Fruit fly (Drosophila melanogaster) whole organism, wandering third instar larva: ENCODE measurements around the gene DEF8.

Source experiments
- Abd-B ChIP-seq: fragments of >200 bp; optimal IDR thresholded peaks from 2 replicates; lab custom pipeline; 2017; ENCODE audit warnings: missing biosample characterization, missing genetic modification characterization
- CG32264 ChIP-seq: fragments of 200-800 bp; sonication (Bioruptor generic); optimal IDR thresholded peaks from 2 replicates; lab custom pipeline; 2016; ENCODE audit warnings: missing biosample characterization, missing genetic modification characterization
- CG9705 ChIP-seq: fragments of 200-800 bp; sonication (Bioruptor generic); optimal IDR thresholded peaks from 2 replicates; lab custom pipeline; 2018; ENCODE audit warnings: missing biosample characterization, mild to moderate bottlenecking, missing genetic modification characterization
- CrebA ChIP-seq: fragments of 200-800 bp; sonication (Bioruptor generic); optimal IDR thresholded peaks from 2 replicates; lab custom pipeline; 2016; ENCODE audit warnings: missing biosample characterization, mild to moderate bottlenecking, missing genetic modification characterization, borderline replicate concordance
- Dfd ChIP-seq: fragments of >200 bp; optimal IDR thresholded peaks from 2 replicates; lab custom pipeline; 2017; ENCODE audit warnings: missing biosample characterization, missing genetic modification characterization
- Dif ChIP-seq: fragments of 200-275, 200-300 bp; sonication (Bioruptor generic); optimal IDR thresholded peaks from 2 replicates; lab custom pipeline; 2018; ENCODE audit warnings: missing biosample characterization, missing genetic modification characterization; ENCODE audit not compliant: partially characterized antibody
- GATAd ChIP-seq: sonication (Bioruptor generic); optimal IDR thresholded peaks from 2 replicates; lab custom pipeline; 2016; ENCODE audit warnings: missing biosample characterization, missing genetic modification characterization
- HLH106 ChIP-seq: fragments of 200-800 bp; optimal IDR thresholded peaks from 3 replicates; lab custom pipeline; 2019; ENCODE audit warnings: missing biosample characterization, mild to moderate bottlenecking, missing genetic modification characterization, moderate library complexity
- Hnf4 ChIP-seq: fragments of 200-800 bp; sonication (Bioruptor generic); optimal IDR thresholded peaks from 2 replicates; lab custom pipeline; 2016; ENCODE audit warnings: missing biosample characterization, mild to moderate bottlenecking, missing genetic modification characterization
- Hr78 ChIP-seq: fragments of >200 bp; optimal IDR thresholded peaks from 2 replicates; lab custom pipeline; 2017; ENCODE audit warnings: missing biosample characterization, missing genetic modification characterization
- Hr83 ChIP-seq: fragments of 200-300 bp; sonication (Bioruptor generic); optimal IDR thresholded peaks from 2 replicates; lab custom pipeline; 2016; ENCODE audit warnings: missing biosample characterization, mild to moderate bottlenecking, missing genetic modification characterization, moderate library complexity; ENCODE audit not compliant: poor library complexity, severe bottlenecking
- Jra ChIP-seq: sonication (Bioruptor generic); optimal IDR thresholded peaks from 2 replicates; lab custom pipeline; 2016; ENCODE audit warnings: missing biosample characterization, missing genetic modification characterization
- Mio ChIP-seq: sonication (Bioruptor generic); optimal IDR thresholded peaks from 2 replicates; lab custom pipeline; 2016; ENCODE audit warnings: missing biosample characterization, missing genetic modification characterization
- Myc ChIP-seq: fragments of >200 bp; optimal IDR thresholded peaks from 2 replicates; lab custom pipeline; 2017
- N ChIP-seq: fragments of >200 bp; optimal IDR thresholded peaks from 2 replicates; lab custom pipeline; 2018; ENCODE audit warnings: missing biosample characterization, missing external identifiers, missing genetic modification characterization
- OdsH ChIP-seq: fragments of 200-800 bp; sonication (Bioruptor generic); optimal IDR thresholded peaks from 2 replicates; lab custom pipeline; 2016; ENCODE audit warnings: missing biosample characterization, mild to moderate bottlenecking, missing genetic modification characterization
- Rel ChIP-seq, 2 experiments: fragments of 200-800 bp; sonication (Bioruptor generic) in 1 of 2; optimal IDR thresholded peaks; 2 replicates in 1 of 2; 3 replicates in 1 of 2; lab custom pipeline; 2016 to 2019; ENCODE audit warnings: mild to moderate bottlenecking in 2 of 2, missing biosample characterization in 2 of 2, missing genetic modification characterization in 2 of 2, moderate library complexity in 1 of 2
- Sp1 ChIP-seq: fragments of 200-800 bp; sonication (Bioruptor generic); optimal IDR thresholded peaks from 3 replicates; lab custom pipeline; 2019; ENCODE audit warnings: missing biosample characterization, mild to moderate bottlenecking, missing genetic modification characterization, moderate library complexity
- Vsx2 ChIP-seq: fragments of 200-300, 225-300 bp; sonication (Bioruptor generic); optimal IDR thresholded peaks from 2 replicates; lab custom pipeline; 2018; ENCODE audit warnings: missing biosample characterization, missing genetic modification characterization; ENCODE audit not compliant: partially characterized antibody
- br ChIP-seq: fragments of 200-800 bp; sonication (Bioruptor generic); optimal IDR thresholded peaks from 2 replicates; lab custom pipeline; 2016; ENCODE audit warnings: missing biosample characterization, missing genetic modification characterization
- brk ChIP-seq: fragments of 200-800 bp; sonication (Bioruptor generic); optimal IDR thresholded peaks from 2 replicates; lab custom pipeline; 2016; ENCODE audit warnings: missing biosample characterization, mild to moderate bottlenecking, missing genetic modification characterization
- dl ChIP-seq, 2 experiments: fragments of 175-275, 200-275 bp in 1 of 2; fragments of 200-275 bp in 1 of 2; sonication (Bioruptor generic); optimal IDR thresholded peaks; lab custom pipeline; 2018; ENCODE audit warnings: mild to moderate bottlenecking in 2 of 2, missing biosample characterization in 2 of 2, missing genetic modification characterization in 2 of 2, moderate library complexity in 2 of 2; ENCODE audit not compliant: partially characterized antibody in 2 of 2, insufficient read depth in 1 of 2
- dmrt93B ChIP-seq: fragments of 200-800 bp; sonication (Bioruptor generic); optimal IDR thresholded peaks from 2 replicates; lab custom pipeline; 2018; ENCODE audit warnings: missing biosample characterization, mild to moderate bottlenecking, missing genetic modification characterization
- dsf ChIP-seq: sonication (Bioruptor generic); optimal IDR thresholded peaks from 2 replicates; lab custom pipeline; 2016; ENCODE audit warnings: missing biosample characterization, missing genetic modification characterization, borderline replicate concordance
- ey ChIP-seq: fragments of 200-800 bp; sonication (Bioruptor generic); optimal IDR thresholded peaks from 2 replicates; lab custom pipeline; 2016; ENCODE audit warnings: missing biosample characterization, missing genetic modification characterization
- foxo ChIP-seq, 2 experiments: fragments of 200-800 bp; sonication (Bioruptor generic); optimal IDR thresholded peaks; 2 replicates in 1 of 2; 3 replicates in 1 of 2; lab custom pipeline; 2016 to 2017; ENCODE audit warnings: missing biosample characterization in 2 of 2, missing genetic modification characterization in 2 of 2
- fru ChIP-seq: fragments of 200-800 bp; sonication (Bioruptor generic); optimal IDR thresholded peaks from 3 replicates; lab custom pipeline; 2016; ENCODE audit warnings: missing biosample characterization, mild to moderate bottlenecking, missing genetic modification characterization
- h ChIP-seq: fragments of 200-800 bp; sonication (Bioruptor generic); optimal IDR thresholded peaks from 3 replicates; lab custom pipeline; 2016; ENCODE audit warnings: missing biosample characterization, mild to moderate bottlenecking, missing genetic modification characterization
- jim ChIP-seq: fragments of 175-275, 200-325 bp; sonication (Bioruptor generic); optimal IDR thresholded peaks from 2 replicates; lab custom pipeline; 2016; ENCODE audit warnings: missing biosample characterization, mild to moderate bottlenecking, missing genetic modification characterization
- lola ChIP-seq: fragments of >200 bp; optimal IDR thresholded peaks from 2 replicates; lab custom pipeline; 2017; ENCODE audit warnings: missing biosample characterization, missing genetic modification characterization
- pan ChIP-seq: fragments of >200 bp; optimal IDR thresholded peaks from 2 replicates; lab custom pipeline; 2017
- psq ChIP-seq: fragments of 200-800 bp; sonication (Bioruptor generic); optimal IDR thresholded peaks from 3 replicates; lab custom pipeline; 2017; ENCODE audit warnings: missing biosample characterization, mild to moderate bottlenecking, missing genetic modification characterization, moderate library complexity
- rgr ChIP-seq: fragments of 200-800 bp; sonication (Bioruptor generic); optimal IDR thresholded peaks from 3 replicates; lab custom pipeline; 2016; ENCODE audit warnings: missing biosample characterization, mild to moderate bottlenecking, missing genetic modification characterization
- sage ChIP-seq: fragments of 200-800 bp; sonication (Bioruptor generic); optimal IDR thresholded peaks from 2 replicates; lab custom pipeline; 2016; ENCODE audit warnings: missing biosample characterization, mild to moderate bottlenecking, missing genetic modification characterization
- sv ChIP-seq: fragments of 200-800 bp; sonication (Bioruptor generic); optimal IDR thresholded peaks from 3 replicates; lab custom pipeline; 2016; ENCODE audit warnings: missing biosample characterization, missing genetic modification characterization
- tai ChIP-seq: sonication (Bioruptor generic); optimal IDR thresholded peaks from 2 replicates; lab custom pipeline; 2016; ENCODE audit warnings: missing biosample characterization, missing genetic modification characterization
- usp ChIP-seq: fragments of >200 bp; optimal IDR thresholded peaks from 2 replicates; lab custom pipeline; 2017; ENCODE audit warnings: missing biosample characterization, missing genetic modification characterization
- woc ChIP-seq: sonication (Bioruptor generic); optimal IDR thresholded peaks from 2 replicates; lab custom pipeline; 2016; ENCODE audit warnings: missing biosample characterization, mild to moderate bottlenecking, missing genetic modification characterization

DEF8 gene

DNA sequence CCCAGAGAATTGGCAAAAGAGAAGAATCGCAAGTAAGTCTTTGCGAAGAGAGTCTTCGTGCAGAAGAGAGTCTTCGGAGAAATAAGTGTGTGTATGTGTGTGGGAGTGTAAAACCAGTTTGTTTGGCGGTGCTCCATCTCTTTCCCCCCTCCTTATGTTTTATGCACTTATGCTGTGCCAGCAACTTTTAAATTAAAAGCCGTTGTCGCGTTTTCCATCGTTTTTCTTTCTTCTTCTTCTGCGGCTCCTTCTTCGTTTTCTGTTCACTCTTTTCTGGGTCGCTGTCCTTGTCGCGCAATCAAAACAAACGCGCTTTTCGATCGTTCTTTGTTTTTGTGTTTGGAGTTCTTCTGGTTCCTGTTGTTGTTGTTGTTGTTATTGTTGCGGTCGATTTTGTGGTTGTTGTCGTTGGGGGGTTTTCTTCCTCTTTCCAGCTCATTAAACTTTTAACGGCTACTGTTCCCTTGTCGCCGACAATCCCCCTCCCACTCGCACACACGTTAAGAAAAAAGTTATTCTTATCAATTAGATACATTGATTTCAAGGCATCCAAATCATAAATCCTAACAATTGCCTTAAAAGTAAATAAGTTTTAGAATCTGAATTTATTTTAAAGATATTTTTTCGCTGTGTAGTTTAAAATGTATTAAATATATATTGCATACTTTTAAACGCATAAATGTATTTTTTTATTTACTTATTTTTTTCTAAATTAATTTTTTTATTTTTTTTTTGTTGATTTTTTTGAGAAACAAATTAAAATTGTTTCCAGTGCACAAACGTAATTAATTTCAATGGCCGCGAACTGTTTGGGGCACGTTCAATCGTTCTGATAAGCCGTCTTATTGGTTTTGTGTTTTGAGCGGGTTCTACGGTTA lies 20.6 kb upstream of the DEF8 start (continued):
- TF ChIP-seq pan (no peak), Hr78 (GFP tag; lab: Kevin White, UChicago) (no peak), usp (GFP tag; lab: Kevin White, UChicago) (no peak)

DNA sequence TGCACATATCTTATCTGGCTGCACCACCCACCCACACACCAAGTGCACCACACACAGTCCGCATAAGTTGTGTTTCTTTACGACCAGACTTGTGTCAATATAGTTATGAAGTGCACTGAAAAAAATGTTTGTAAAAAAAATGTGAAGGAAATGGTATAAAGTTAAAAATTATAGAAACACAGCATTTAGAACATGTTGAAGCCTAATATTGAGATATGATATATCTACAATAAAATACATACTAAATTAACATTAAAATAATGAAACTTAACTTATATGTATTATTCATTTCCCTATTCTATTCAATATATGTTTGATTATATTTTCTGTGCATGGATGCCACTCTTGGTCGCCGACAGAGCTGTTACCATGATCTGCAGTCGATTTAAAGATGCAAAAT lies 19.0 kb upstream of the DEF8 start:
- TF ChIP-seq pan (no peak), Mio (no peak), usp (GFP tag; lab: Kevin White, UChicago) (no peak), GATAd (no peak), CrebA (GFP tag; lab: Kevin White, UChicago) (no peak), Sp1 (no peak), h (GFP tag; lab: Kevin White, UChicago) (no peak), Hr78 (GFP tag; lab: Kevin White, UChicago) (no peak), lola (GFP tag; lab: Kevin White, UChicago) (no peak), ey (GFP tag; lab: Kevin White, UChicago) (no peak), jim (no peak)

DNA sequence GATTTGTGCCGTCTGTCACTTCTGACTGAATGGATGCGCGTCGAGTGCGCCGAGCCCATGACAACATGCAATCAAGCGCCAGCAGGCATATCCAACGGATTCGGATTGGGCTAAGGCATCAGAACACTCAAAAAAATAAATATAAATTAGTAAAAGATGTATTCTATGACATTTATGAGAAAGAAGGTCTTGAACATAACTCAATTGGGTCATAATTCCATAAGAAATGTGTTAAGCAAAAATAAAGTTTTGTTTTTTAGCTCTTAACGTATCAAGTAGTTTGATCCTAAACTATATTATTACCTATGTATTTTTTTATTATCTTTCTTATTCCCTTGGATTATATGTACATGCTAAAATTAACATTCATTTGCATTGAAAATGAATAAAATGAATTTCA lies 18.4 kb upstream of the DEF8 start:
- TF ChIP-seq usp (GFP tag; lab: Kevin White, UChicago): no peak
- TF ChIP-seq psq (GFP tag; lab: Kevin White, UChicago): no peak
- TF ChIP-seq ey (GFP tag; lab: Kevin White, UChicago): no peak
- TF ChIP-seq CrebA (GFP tag; lab: Kevin White, UChicago): no peak
- TF ChIP-seq fru (GFP tag; lab: Kevin White, UChicago): no peak
- TF ChIP-seq sv (GFP tag; lab: Kevin White, UChicago): no peak

DNA sequence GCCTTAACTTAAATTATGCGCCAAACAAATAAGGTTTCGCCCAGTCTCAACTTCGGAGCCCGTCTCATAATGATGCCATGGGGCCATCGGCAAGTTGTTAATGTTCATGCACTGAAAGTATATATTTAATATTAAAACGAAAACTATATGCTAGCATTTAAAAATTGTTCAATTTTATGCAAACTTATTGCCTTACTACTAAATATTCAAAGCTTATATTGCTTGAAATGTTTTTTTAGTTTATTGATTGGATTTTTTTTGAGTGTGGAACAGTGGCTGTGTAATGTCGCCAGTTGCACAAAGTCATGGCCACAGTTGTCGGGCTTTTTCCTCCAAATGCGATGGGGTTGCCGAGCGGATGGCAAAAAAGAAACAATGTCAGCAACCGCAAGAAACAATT lies 17.8 kb upstream of the DEF8 start:
- TF ChIP-seq ey (GFP tag; lab: Kevin White, UChicago) (peak; percentile 68), pan (no peak), foxo (GFP tag; optimal IDR thresholded peaks at IDR 0.05; lab: Kevin White, UChicago) (peak in 1 of 2 experiments; percentile 74), sv (GFP tag; lab: Kevin White, UChicago) (no peak), CrebA (GFP tag; lab: Kevin White, UChicago) (no peak), CG9705 (GFP tag; lab: Kevin White, UChicago) (no peak), dsf (GFP tag; lab: Kevin White, UChicago) (no peak), Hnf4 (GFP tag; lab: Kevin White, UChicago) (peak; percentile 79), Dfd (no peak), h (GFP tag; lab: Kevin White, UChicago) (peak; percentile 82), OdsH (peak; percentile 77), Sp1 (peak; percentile 74), Vsx2 (no peak), lola (GFP tag; lab: Kevin White, UChicago) (no peak), CG32264 (GFP tag; lab: Kevin White, UChicago) (peak; percentile 15), Hr78 (GFP tag; lab: Kevin White, UChicago) (no peak), jim (no peak), Rel (GFP tag; optimal IDR thresholded peaks at IDR 0.05; lab: Kevin White, UChicago) (no peak), Rel (tag; optimal IDR thresholded peaks at IDR 0.05; lab: Kevin White, UChicago) (no peak), woc (GFP tag; lab: Kevin White, UChicago) (peak; percentile 75), Abd-B (GFP tag; lab: Kevin White, UChicago) (no peak), HLH106 (peak; percentile 78), Myc (lab: Kevin White, UChicago) (no peak), sage (GFP tag; lab: Kevin White, UChicago) (peak; percentile 70), rgr (peak; percentile 73), dl (GFP tag; optimal IDR thresholded peaks at IDR 0.05; lab: Kevin White, UChicago; ENCODE audit: insufficient read depth in 1 of 2, partially characterized antibody in 2 of 2) (no peak), GATAd (no peak), brk (GFP tag; lab: Kevin White, UChicago) (peak; percentile 71), Dif (no peak), psq (GFP tag; lab: Kevin White, UChicago) (peak; percentile 50), usp (GFP tag; lab: Kevin White, UChicago) (no peak), tai (GFP tag; lab: Kevin White, UChicago) (peak; percentile 67), dmrt93B (GFP tag; lab: Kevin White, UChicago) (peak; percentile 62), fru (GFP tag; lab: Kevin White, UChicago) (peak; percentile 80), br (GFP tag; lab: Kevin White, UChicago) (peak; percentile 79), Mio (no peak), Hr83 (GFP tag; lab: Kevin White, UChicago) (no peak), N (GFP tag; lab: Kevin White, UChicago) (no peak), Jra (GFP tag; lab: Kevin White, UChicago) (peak; percentile 37)
